Fruit fly (Drosophila melanogaster): ENCODE data around the gene Ttc19.

Gene Ttc19

dm6 chr2L:19011895-19012645 is 32.9 kb downstream of the Ttc19 start (continued):
- peak; percentile 67 for TF ChIP-seq spab (GFP tag; optimal IDR thresholded peaks at IDR 0.05)
- peak; percentile 63 for TF ChIP-seq Smox (GFP tag; optimal IDR thresholded peaks at IDR 0.05)
- TF ChIP-seq Eip93F (GFP tag; optimal IDR thresholded peaks at IDR 0.05) = no peak
- TF ChIP-seq dac (GFP tag; optimal IDR thresholded peaks at IDR 0.05) = no peak
- TF ChIP-seq CG15336 (GFP tag; IDR thresholded peaks at IDR 0.05) = peak; percentile 63
- peak; percentile 5 for TF ChIP-seq CG16779 (tag; optimal IDR thresholded peaks at IDR 0.05)
- peak; percentile 44 for TF ChIP-seq CG11762 (GFP tag; optimal IDR thresholded peaks at IDR 0.05; ENCODE audit: insufficient read depth)
- peak; percentile 70 for TF ChIP-seq dsx (GFP tag; optimal IDR thresholded peaks at IDR 0.05; ENCODE audit: poor library complexity, severe bottlenecking)
- TF ChIP-seq Hr39 (GFP tag; optimal IDR thresholded peaks at IDR 0.05) = peak; percentile 80
- TF ChIP-seq vri (GFP tag; optimal IDR thresholded peaks at IDR 0.05) = peak; percentile 54
- peak; percentile 88 for TF ChIP-seq Eip78C (GFP tag)
- peak; percentile 80 for TF ChIP-seq CG6163 (GFP tag; IDR thresholded peaks at IDR 0.05)
- TF ChIP-seq CG3032 (tag; optimal IDR thresholded peaks at IDR 0.05) = peak; percentile 76
- peak; percentile 78 for TF ChIP-seq Ets96B (tag; optimal IDR thresholded peaks at IDR 0.05)
- TF ChIP-seq CG8119 (GFP tag; IDR thresholded peaks at IDR 0.05) = peak; percentile 70
- TF ChIP-seq CG6792 (GFP tag; optimal IDR thresholded peaks at IDR 0.05) = peak; percentile 75
- TF ChIP-seq pdm3 (GFP tag; optimal IDR thresholded peaks at IDR 0.05) = peak; percentile 72
- TF ChIP-seq net (GFP tag; optimal IDR thresholded peaks at IDR 0.05) = peak; percentile 67
- peak; percentile 85 for TF ChIP-seq svp (GFP tag)
- TF ChIP-seq topi (GFP tag; optimal IDR thresholded peaks at IDR 0.05) = peak; percentile 69
- TF ChIP-seq esn (GFP tag; optimal IDR thresholded peaks at IDR 0.05) = peak; percentile 77
- peak; percentile 63 for TF ChIP-seq CG7368 (GFP tag; optimal IDR thresholded peaks at IDR 0.05)
- peak; percentile 80 for TF ChIP-seq lz (GFP tag; optimal IDR thresholded peaks at IDR 0.05)
- peak; percentile 56 for TF ChIP-seq CG6808 (GFP tag; optimal IDR thresholded peaks at IDR 0.05)
- TF ChIP-seq CG10631 (GFP tag; optimal IDR thresholded peaks at IDR 0.05) = peak; percentile 73
- peak; percentile 60 for TF ChIP-seq CG34406 (GFP tag; optimal IDR thresholded peaks at IDR 0.05)
- peak; percentile 44 to 72 for TF ChIP-seq ss (GFP tag; optimal IDR thresholded peaks at IDR 0.05)
- TF ChIP-seq Sox15 (GFP tag; optimal IDR thresholded peaks at IDR 0.05) = peak; percentile 62
- peak; percentile 73 for TF ChIP-seq Eip75B (GFP tag; optimal IDR thresholded peaks at IDR 0.05)
- TF ChIP-seq Hr4 (GFP tag; optimal IDR thresholded peaks at IDR 0.05) = peak; percentile 75
- peak; percentile 71 for TF ChIP-seq Sox102F (GFP tag; optimal IDR thresholded peaks at IDR 0.05)
- peak; percentile 66 for TF ChIP-seq CG11902 (GFP tag; optimal IDR thresholded peaks at IDR 0.05)
- TF ChIP-seq eg (GFP tag; IDR thresholded peaks at IDR 0.05) = peak; percentile 78

DNA sequence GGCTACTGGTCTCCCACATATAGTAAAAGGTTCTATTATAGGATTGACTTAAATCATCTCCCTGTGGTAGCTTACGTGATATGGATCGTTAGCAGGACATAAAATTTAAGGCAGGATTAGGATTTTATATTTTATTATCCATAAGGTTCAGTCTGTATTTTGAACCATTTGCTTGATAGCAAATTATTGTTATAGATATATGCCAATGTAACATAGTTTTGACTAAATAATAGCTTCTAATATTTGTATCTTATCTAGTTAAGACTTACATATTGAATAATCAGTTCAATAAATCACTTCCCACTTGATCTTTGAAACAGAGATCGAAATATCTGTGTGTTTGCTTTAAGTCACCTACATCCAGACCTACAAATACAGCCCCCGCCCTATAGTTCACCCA is 34.4 kb downstream of the Ttc19 start, which contains the start of gene robl37BC:
Gene robl37BC, plus strand, starts transcription at position 301 of the 400 bp plus-strand sequence.
- no peak for TF ChIP-seq CG6854 (GFP tag; optimal IDR thresholded peaks at IDR 0.05)
- no peak for TF ChIP-seq Gug (GFP tag; IDR thresholded peaks at IDR 0.05)
- TF ChIP-seq eg (GFP tag; IDR thresholded peaks at IDR 0.05) = no peak
- no peak for TF ChIP-seq CG10631 (GFP tag; optimal IDR thresholded peaks at IDR 0.05)
- TF ChIP-seq dsx (GFP tag; optimal IDR thresholded peaks at IDR 0.05; ENCODE audit: poor library complexity, severe bottlenecking) = no peak
- TF ChIP-seq salr (GFP tag; optimal IDR thresholded peaks at IDR 0.05) = no peak
- TF ChIP-seq CG8632 (GFP tag; optimal IDR thresholded peaks at IDR 0.05) = no peak
- no peak for TF ChIP-seq fd59A (GFP tag; optimal IDR thresholded peaks at IDR 0.05)
- TF ChIP-seq Met (GFP tag; optimal IDR thresholded peaks at IDR 0.05) = no peak
- TF ChIP-seq Hr4 (GFP tag; optimal IDR thresholded peaks at IDR 0.05) = no peak
- TF ChIP-seq net (GFP tag; optimal IDR thresholded peaks at IDR 0.05) = no peak
- TF ChIP-seq Smox (GFP tag; optimal IDR thresholded peaks at IDR 0.05) = no peak
- no peak for TF ChIP-seq CG34406 (GFP tag; optimal IDR thresholded peaks at IDR 0.05)
- no peak for TF ChIP-seq Hr39 (GFP tag; optimal IDR thresholded peaks at IDR 0.05)
- TF ChIP-seq dac (GFP tag; optimal IDR thresholded peaks at IDR 0.05) = no peak
- no peak for TF ChIP-seq Eip93F (GFP tag; optimal IDR thresholded peaks at IDR 0.05)
- no peak for TF ChIP-seq CG6276 (GFP tag; optimal IDR thresholded peaks at IDR 0.05)
- TF ChIP-seq CG10669 (GFP tag; optimal IDR thresholded peaks at IDR 0.05) = no peak
- TF ChIP-seq CG3032 (tag; optimal IDR thresholded peaks at IDR 0.05) = no peak
- no peak for TF ChIP-seq Sox14 (GFP tag; optimal IDR thresholded peaks at IDR 0.05)

Data from whole organism, prepupa.